Worm (Caenorhabditis elegans) whole organism, L1 larva: Measurements from ENCODE around the gene K10C2.12.

Source experiments
- C16A3.4 ChIP-seq: fragments of 150-350 bp; optimal IDR thresholded peaks from 2 replicates; lab custom pipeline; 2014; ENCODE audit warnings: missing biosample characterization, missing genetic modification characterization
- C34B4.2 ChIP-seq: sonication (generic microtip); optimal IDR thresholded peaks from 2 replicates; lab custom pipeline; 2017; ENCODE audit warnings: mild to moderate bottlenecking, missing genetic modification characterization, missing compliant biosample characterization
- F16B12.6 ChIP-seq: fragments of 150-350 bp; optimal IDR thresholded peaks from 2 replicates; lab custom pipeline; 2014; ENCODE audit warnings: missing biosample characterization, missing genetic modification characterization
- aha-1 ChIP-seq: fragments of 150-350 bp; optimal IDR thresholded peaks from 2 replicates; lab custom pipeline; 2014; ENCODE audit warnings: missing biosample characterization, missing genetic modification characterization
- alr-1 ChIP-seq: fragments of 200-800 bp; sonication (Bioruptor generic); optimal IDR thresholded peaks from 2 replicates; lab custom pipeline; 2018; ENCODE audit warnings: borderline replicate concordance, mild to moderate bottlenecking, missing genetic modification characterization, missing compliant biosample characterization
- blmp-1 ChIP-seq: fragments of 150-350 bp; optimal IDR thresholded peaks from 2 replicates; lab custom pipeline; 2014; ENCODE audit warnings: missing biosample characterization, missing genetic modification characterization
- ceh-8 ChIP-seq: fragments of 200-800 bp; sonication (Bioruptor generic); optimal IDR thresholded peaks from 2 replicates; lab custom pipeline; 2018; ENCODE audit warnings: mild to moderate bottlenecking, missing genetic modification characterization, moderate library complexity, missing compliant biosample characterization
- ceh-90 ChIP-seq: sonication (generic microtip); optimal IDR thresholded peaks from 2 replicates; lab custom pipeline; 2016; ENCODE audit warnings: missing genetic modification characterization, missing compliant biosample characterization
- efl-1 ChIP-seq, 4 experiments: fragments of 150-350 bp; optimal IDR thresholded peaks in 3 of 4; peaks in 1 of 4; 1 replicate in 1 of 4; 2 replicates in 3 of 4; lab custom pipeline; 2014; ENCODE audit warnings: missing biosample characterization in 2 of 4, missing genetic modification characterization in 2 of 4, missing genetic modification reagents in 2 of 4
- efl-3 ChIP-seq: fragments of 200-800 bp; sonication (Bioruptor generic); optimal IDR thresholded peaks from 2 replicates; lab custom pipeline; 2018; ENCODE audit warnings: mild to moderate bottlenecking, missing genetic modification characterization, missing compliant biosample characterization
- egl-13 ChIP-seq: sonication (generic microtip); optimal IDR thresholded peaks from 2 replicates; lab custom pipeline; 2016; ENCODE audit warnings: missing genotype, missing genetic modification reagents, missing genetic modification characterization, missing compliant biosample characterization
- egl-27 ChIP-seq, 2 experiments: fragments of 150-350 bp in 1 of 2; sonication (generic microtip); optimal IDR thresholded peaks; 3 replicates each; lab custom pipeline; 2017 to 2018; ENCODE audit warnings: missing biosample characterization in 2 of 2, missing genetic modification characterization in 2 of 2, missing genetic modification reagents in 2 of 2
- elt-3 ChIP-seq, 6 experiments: fragments of 150-350 bp in 1 of 6; sonication (generic microtip); optimal IDR thresholded peaks; 2 replicates each; lab custom pipeline; 2017 to 2018; ENCODE audit warnings: missing biosample characterization in 6 of 6, missing genetic modification characterization in 6 of 6, inconsistent platforms in 1 of 6
- fkh-10 ChIP-seq: sonication (generic microtip); optimal IDR thresholded peaks from 2 replicates; lab custom pipeline; 2017; ENCODE audit warnings: missing biosample characterization, missing genetic modification reagents, missing genetic modification characterization
- fkh-4 ChIP-seq: sonication (generic microtip); optimal IDR thresholded peaks from 2 replicates; lab custom pipeline; 2016; ENCODE audit warnings: missing compliant biosample characterization, missing genetic modification characterization, borderline replicate concordance
- fos-1 ChIP-seq: fragments of 150-350 bp; optimal IDR thresholded peaks from 2 replicates; lab custom pipeline; 2014; ENCODE audit warnings: missing biosample characterization, missing genetic modification characterization
- grh-1 ChIP-seq: fragments of 200-800 bp; sonication (Bioruptor generic); IDR thresholded peaks from 2 replicates; pipeline ENCODE4 v1.3.6; 2022; ENCODE audit warnings: missing genetic modification reagents, missing genetic modification characterization, missing compliant biosample characterization
- hlh-17 ChIP-seq: fragments of 200-800 bp; sonication (Bioruptor generic); optimal IDR thresholded peaks from 2 replicates; lab custom pipeline; 2018; ENCODE audit warnings: missing genetic modification characterization, mild to moderate bottlenecking, missing compliant biosample characterization, moderate library complexity, borderline replicate concordance
- hpl-2 ChIP-seq: fragments of 150-350 bp; optimal IDR thresholded peaks from 2 replicates; lab custom pipeline; 2014; ENCODE audit warnings: missing biosample characterization, missing genetic modification reagents, missing genetic modification characterization
- irx-1 ChIP-seq: sonication (generic microtip); optimal IDR thresholded peaks from 2 replicates; lab custom pipeline; 2016; ENCODE audit warnings: missing genetic modification characterization, missing compliant biosample characterization
- isw-1 ChIP-seq: fragments of 200-800 bp; sonication (Bioruptor generic); IDR thresholded peaks from 2 replicates; pipeline ENCODE4 v1.3.6; 2022; ENCODE audit warnings: missing genetic modification characterization, missing compliant biosample characterization
- jun-1 ChIP-seq: fragments of 150-350 bp; optimal IDR thresholded peaks from 2 replicates; lab custom pipeline; 2014; ENCODE audit warnings: missing biosample characterization, missing genetic modification reagents, missing genetic modification characterization
- lin-13 ChIP-seq: fragments of 150-350 bp; optimal IDR thresholded peaks from 2 replicates; lab custom pipeline; 2014; ENCODE audit warnings: missing biosample characterization, missing genetic modification reagents, missing genetic modification characterization
- lin-14 ChIP-seq: fragments of 200-800 bp; sonication (Bioruptor generic); optimal IDR thresholded peaks from 2 replicates; lab custom pipeline; 2018; ENCODE audit warnings: mild to moderate bottlenecking, missing genetic modification characterization, moderate library complexity, missing compliant biosample characterization
- lin-35 ChIP-seq, 2 experiments: fragments of 150-350 bp; optimal IDR thresholded peaks; 2 replicates each; lab custom pipeline; 2014; ENCODE audit warnings: missing biosample characterization in 2 of 2, missing genetic modification characterization in 2 of 2, missing genetic modification reagents in 2 of 2
- lin-39 ChIP-seq: fragments of 150-350 bp; optimal IDR thresholded peaks from 2 replicates; lab custom pipeline; 2014; ENCODE audit warnings: missing biosample characterization, missing genetic modification reagents, missing genetic modification characterization
- lsy-2 ChIP-seq, 2 experiments: fragments of 150-350 bp; optimal IDR thresholded peaks; 2 replicates each; lab custom pipeline; 2014; ENCODE audit warnings: missing biosample characterization in 2 of 2, missing genetic modification characterization in 2 of 2
- mdl-1 ChIP-seq, 2 experiments: fragments of 150-350 bp; optimal IDR thresholded peaks; 2 replicates each; lab custom pipeline; 2014 to 2017; ENCODE audit warnings: missing biosample characterization in 2 of 2, missing genetic modification characterization in 2 of 2, inconsistent platforms in 1 of 2
- mef-2 ChIP-seq: fragments of 150-350 bp; optimal IDR thresholded peaks from 2 replicates; lab custom pipeline; 2014; ENCODE audit warnings: missing biosample characterization, missing genetic modification characterization
- mep-1 ChIP-seq: fragments of 150-350 bp; optimal IDR thresholded peaks from 2 replicates; lab custom pipeline; 2014; ENCODE audit warnings: missing biosample characterization, missing genetic modification characterization
- nhr-11 ChIP-seq: fragments of 150-350 bp; optimal IDR thresholded peaks from 2 replicates; lab custom pipeline; 2014; ENCODE audit warnings: missing biosample characterization, missing genetic modification characterization
- nhr-12 ChIP-seq: sonication (generic microtip); optimal IDR thresholded peaks from 2 replicates; lab custom pipeline; 2017; ENCODE audit warnings: missing biosample characterization, missing genetic modification characterization
- nhr-20 ChIP-seq: sonication (generic microtip); optimal IDR thresholded peaks from 2 replicates; lab custom pipeline; 2016; ENCODE audit warnings: mild to moderate bottlenecking, missing genetic modification characterization, missing compliant biosample characterization
- nhr-28 ChIP-seq: fragments of 150-350 bp; optimal IDR thresholded peaks from 2 replicates; lab custom pipeline; 2014; ENCODE audit warnings: missing biosample characterization, missing genetic modification characterization
- nhr-71 ChIP-seq: sonication (generic microtip); optimal IDR thresholded peaks from 2 replicates; lab custom pipeline; 2016; ENCODE audit warnings: mild to moderate bottlenecking, missing genetic modification characterization, moderate library complexity, missing compliant biosample characterization
- nhr-77 ChIP-seq: fragments of 150-350 bp; optimal IDR thresholded peaks from 2 replicates; lab custom pipeline; 2014; ENCODE audit warnings: missing biosample characterization, missing genetic modification characterization
- nhr-85 ChIP-seq: sonication (generic microtip); peaks from one replicate; lab custom pipeline; 2016; ENCODE audit warnings: missing genetic modification characterization, inconsistent platforms, missing compliant biosample characterization
- pag-3 ChIP-seq: sonication (generic microtip); optimal IDR thresholded peaks from 2 replicates; lab custom pipeline; 2017; ENCODE audit warnings: missing genetic modification characterization, mild to moderate bottlenecking, missing compliant biosample characterization, antibody characterized with exemption, borderline replicate concordance; ENCODE audit not compliant: insufficient read depth
- pax-3 ChIP-seq: fragments of 200-800 bp; sonication (Bioruptor generic); optimal IDR thresholded peaks from 2 replicates; lab custom pipeline; 2018; ENCODE audit warnings: mild to moderate bottlenecking, missing genetic modification characterization, moderate library complexity, missing compliant biosample characterization
- pqm-1 ChIP-seq: sonication (generic microtip); optimal IDR thresholded peaks from 3 replicates; lab custom pipeline; 2017; ENCODE audit warnings: missing biosample characterization, missing genetic modification characterization
- skn-1 ChIP-seq: fragments of 150-350 bp; optimal IDR thresholded peaks from 2 replicates; lab custom pipeline; 2014; ENCODE audit warnings: missing biosample characterization, missing genetic modification characterization
- snpc-4 ChIP-seq: fragments of 150-350 bp; optimal IDR thresholded peaks from 2 replicates; lab custom pipeline; 2014; ENCODE audit warnings: missing biosample characterization, missing genetic modification characterization
- sptf-1 ChIP-seq: fragments of 150-350 bp; optimal IDR thresholded peaks from 2 replicates; lab custom pipeline; 2014; ENCODE audit warnings: missing biosample characterization, missing genetic modification characterization
- unc-62 ChIP-seq: fragments of 150-350 bp; optimal IDR thresholded peaks from 2 replicates; lab custom pipeline; 2014; ENCODE audit warnings: missing biosample characterization, missing genetic modification reagents, missing genetic modification characterization
- vab-15 ChIP-seq: sonication (generic microtip); optimal IDR thresholded peaks from 2 replicates; lab custom pipeline; 2017; ENCODE audit warnings: missing genotype, mild to moderate bottlenecking, missing genetic modification characterization, missing compliant biosample characterization
- xbp-1 ChIP-seq: sonication (generic microtip); optimal IDR thresholded peaks from 2 replicates; lab custom pipeline; 2016; ENCODE audit warnings: missing genetic modification characterization, missing compliant biosample characterization
- zag-1 ChIP-seq: fragments of 150-350 bp; optimal IDR thresholded peaks from 2 replicates; lab custom pipeline; 2014; ENCODE audit warnings: missing biosample characterization, missing genetic modification characterization
- zip-4 ChIP-seq: fragments of 200-800 bp; sonication (Bioruptor generic); optimal IDR thresholded peaks from 2 replicates; lab custom pipeline; 2018; ENCODE audit warnings: mild to moderate bottlenecking, missing genetic modification characterization, moderate library complexity, missing compliant biosample characterization

The K10C2.12 gene

DNA sequence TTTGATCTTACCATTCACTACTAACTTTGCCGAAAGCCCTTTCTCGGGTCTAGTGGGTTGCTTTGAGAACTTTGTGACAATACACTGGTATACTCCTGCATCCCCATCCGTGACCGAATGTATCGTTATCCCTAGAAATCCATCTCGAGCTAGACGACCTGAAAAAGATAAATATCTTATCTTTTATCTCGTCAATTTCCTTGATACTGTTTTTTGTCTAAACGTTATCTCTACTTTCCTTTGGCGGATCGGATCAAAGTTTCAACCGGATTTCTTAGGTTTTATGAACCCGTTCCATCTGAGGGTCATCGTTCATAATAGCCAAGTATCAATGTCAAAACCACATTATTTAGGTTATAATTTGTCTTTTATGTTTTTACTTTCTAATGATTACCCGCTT, 36.0 kb downstream of the K10C2.12 start:
- TF ChIP-seq fos-1 (tag; lab: Kevin White, UChicago) (no peak), efl-3 (GFP tag; lab: Kevin White, UChicago) (no peak), grh-1 (no peak), efl-1 (optimal IDR thresholded peaks at IDR 0.05; lab: Kevin White, UChicago) (no peak), efl-1 (GFP tag; optimal IDR thresholded peaks at IDR 0.05 in 1 of 2; lab: Kevin White, UChicago) (peak in 1 of 2 experiments; percentile 19)

DNA sequence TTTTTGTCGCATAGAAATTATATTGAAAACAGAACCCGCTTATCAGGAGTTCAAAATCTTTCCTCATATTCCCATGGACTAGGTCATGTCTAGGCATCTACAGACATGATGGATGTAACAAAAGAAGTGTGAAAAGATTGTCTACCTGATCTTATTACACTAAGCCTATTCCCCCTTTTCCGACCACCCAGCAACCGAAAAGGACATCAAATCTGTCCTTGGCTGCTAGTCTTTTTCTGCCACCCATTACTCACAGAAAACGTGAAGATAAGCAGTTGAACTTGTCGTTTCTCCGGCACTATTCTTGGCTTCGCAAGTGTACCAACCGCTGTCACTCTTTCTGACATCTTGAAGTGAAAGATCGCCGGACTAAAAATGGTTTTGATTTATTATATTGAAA, 37.7 kb downstream of the K10C2.12 start:
- TF ChIP-seq lin-14 (peak; percentile 19), lin-35 (GFP tag; optimal IDR thresholded peaks at IDR 0.05; lab: Kevin White, UChicago) (no peak), nhr-85 (tag; lab: Kevin White, UChicago) (peak; percentile 77)

DNA sequence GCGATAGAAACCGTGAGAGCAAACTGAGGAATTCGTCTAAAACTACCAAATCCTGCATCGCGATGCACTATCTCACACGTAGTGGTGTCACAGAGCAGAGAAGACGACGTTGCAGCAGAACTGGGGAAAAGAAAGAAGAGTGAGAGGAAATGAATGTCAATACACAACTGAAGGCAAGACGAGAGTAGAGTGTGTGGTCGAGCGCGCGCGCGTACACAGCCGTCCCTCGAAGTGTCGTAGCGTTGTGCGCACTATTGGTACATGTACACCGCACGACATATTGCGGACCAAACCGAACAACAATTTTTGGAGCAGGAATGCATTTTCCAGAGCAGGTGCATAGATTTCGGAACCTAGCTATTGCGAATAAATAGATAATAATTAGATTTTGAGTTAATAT, 42.2 kb downstream of the K10C2.12 start:
- TF ChIP-seq pax-3 (tag; lab: Kevin White, UChicago) (no peak), fkh-10 (GFP tag; lab: Kevin White, UChicago) (peak; percentile 20), lsy-2 (tag; optimal IDR thresholded peaks at IDR 0.05; lab: Kevin White, UChicago) (peak; percentile 33 to 66), lin-39 (tag; lab: Kevin White, UChicago) (no peak), skn-1 (tag; lab: Kevin White, UChicago) (peak; percentile 61), efl-3 (GFP tag; lab: Kevin White, UChicago) (no peak), nhr-20 (tag; lab: Kevin White, UChicago) (peak; percentile 80), zag-1 (tag; lab: Kevin White, UChicago) (no peak), mdl-1 (tag; optimal IDR thresholded peaks at IDR 0.05; lab: Kevin White, UChicago) (peak in 1 of 2 experiments; percentile 49), aha-1 (no peak), ceh-8 (GFP tag; lab: Kevin White, UChicago) (no peak), blmp-1 (tag; lab: Kevin White, UChicago) (peak; percentile 8), grh-1 (no peak), C34B4.2 (tag; lab: Kevin White, UChicago) (no peak), jun-1 (no peak), irx-1 (peak; percentile 23), isw-1 (no peak; the same call in 1 of the 2 replicates), hlh-17 (no peak), nhr-71 (tag; lab: Kevin White, UChicago) (peak; percentile 71), ceh-90 (tag; lab: Kevin White, UChicago) (no peak), fkh-4 (tag; lab: Kevin White, UChicago) (no peak), xbp-1 (tag; lab: Kevin White, UChicago) (peak; percentile 72), unc-62 (GFP tag; lab: Kevin White, UChicago) (no peak), nhr-85 (tag; lab: Kevin White, UChicago) (peak; percentile 75), nhr-11 (tag; lab: Kevin White, UChicago) (no peak), sptf-1 (no peak), F16B12.6 (tag; lab: Kevin White, UChicago) (peak; percentile 83), nhr-12 (tag; lab: Kevin White, UChicago) (no peak), egl-13 (tag; lab: Kevin White, UChicago) (peak; percentile 47), nhr-28 (tag; lab: Kevin White, UChicago) (no peak), efl-1 (optimal IDR thresholded peaks at IDR 0.05; lab: Kevin White, UChicago) (peak; percentile 29 to 47), efl-1 (GFP tag; optimal IDR thresholded peaks at IDR 0.05 in 1 of 2; lab: Kevin White, UChicago) (peak; percentile 53 to 60), C16A3.4 (tag; lab: Kevin White, UChicago) (peak; percentile 45), mep-1 (tag; lab: Kevin White, UChicago) (peak; percentile 73), zip-4 (peak; percentile 11), pqm-1 (tag; lab: Kevin White, UChicago) (no peak), lin-13 (no peak), egl-27 (tag; optimal IDR thresholded peaks at IDR 0.05; lab: Kevin White, UChicago) (no peak), mef-2 (no peak), hpl-2 (GFP tag; lab: Kevin White, UChicago) (no peak), alr-1 (tag; lab: Kevin White, UChicago) (no peak), elt-3 (tag; optimal IDR thresholded peaks at IDR 0.05; lab: Kevin White, UChicago) (no peak), pag-3 (tag; lab: Kevin White, UChicago) (no peak), vab-15 (tag; lab: Kevin White, UChicago) (no peak), lin-14 (peak; percentile 91), snpc-4 (no peak), nhr-77 (tag; lab: Kevin White, UChicago) (peak; percentile 37)
